Worm (Caenorhabditis elegans): ENCODE results near the gene T19A5.3.
A peak's percentile ranks its signal among the peaks of the same experiment; 100 is the strongest.

T19A5.3 gene

DNA sequence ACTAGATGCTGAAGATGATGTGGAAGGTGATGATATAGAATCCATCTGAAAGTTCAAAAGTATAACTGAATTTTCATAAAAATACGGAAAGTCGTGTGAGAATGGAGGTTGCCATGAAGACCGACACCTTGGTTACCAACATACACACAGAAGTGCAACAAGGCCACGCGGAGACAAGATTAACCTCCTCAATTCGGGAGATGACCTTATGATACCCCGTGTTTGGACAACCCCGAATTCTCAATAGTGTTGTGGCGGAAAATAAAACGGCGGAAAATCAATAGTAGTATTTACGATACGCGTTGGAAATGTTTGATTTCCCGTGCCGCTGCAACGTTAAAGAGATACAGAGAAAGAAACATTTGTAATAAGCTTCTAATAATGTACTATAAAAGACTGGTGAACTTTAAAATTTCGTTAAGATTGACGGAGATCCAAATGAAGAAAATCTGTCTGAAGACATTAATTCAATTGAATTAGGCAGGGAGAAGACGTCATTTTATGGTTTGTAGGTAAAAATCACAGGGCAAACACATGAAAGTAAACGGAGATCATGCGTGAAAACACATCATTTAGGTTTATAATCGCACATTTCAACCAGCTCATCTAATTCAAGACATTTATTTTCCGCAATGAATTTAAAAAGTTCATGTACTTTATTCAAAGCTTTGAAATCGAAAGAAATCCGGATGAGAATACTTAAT lies 20.3 kb upstream of the T19A5.3 start, which contains the start of gene nhr-44:
nhr-44 (minus strand) TSS at position 51 of the 704 bp plus-strand sequence.
- TF ChIP-seq snpc-4 (tag; optimal IDR thresholded peaks at IDR 0.05) (no peak), aly-2 (tag; optimal IDR thresholded peaks at IDR 0.05) (no peak), mxl-3 (GFP tag; optimal IDR thresholded peaks at IDR 0.05) (no peak), ceh-82 (tag; optimal IDR thresholded peaks at IDR 0.05) (no peak), pqm-1 (tag; optimal IDR thresholded peaks at IDR 0.05) (no peak), F37D6.2 (tag; optimal IDR thresholded peaks at IDR 0.05) (no peak), nhr-77 (tag; optimal IDR thresholded peaks at IDR 0.05) (no peak), hlh-30 (tag; optimal IDR thresholded peaks at IDR 0.05; ENCODE audit: insufficient read depth) (peak; percentile 46), aha-1 (tag) (peak; percentile 76), daf-16 (GFP tag; optimal IDR thresholded peaks at IDR 0.05) (no peak), daf-16 (tag; optimal IDR thresholded peaks at IDR 0.05) (peak; percentile 8)

DNA sequence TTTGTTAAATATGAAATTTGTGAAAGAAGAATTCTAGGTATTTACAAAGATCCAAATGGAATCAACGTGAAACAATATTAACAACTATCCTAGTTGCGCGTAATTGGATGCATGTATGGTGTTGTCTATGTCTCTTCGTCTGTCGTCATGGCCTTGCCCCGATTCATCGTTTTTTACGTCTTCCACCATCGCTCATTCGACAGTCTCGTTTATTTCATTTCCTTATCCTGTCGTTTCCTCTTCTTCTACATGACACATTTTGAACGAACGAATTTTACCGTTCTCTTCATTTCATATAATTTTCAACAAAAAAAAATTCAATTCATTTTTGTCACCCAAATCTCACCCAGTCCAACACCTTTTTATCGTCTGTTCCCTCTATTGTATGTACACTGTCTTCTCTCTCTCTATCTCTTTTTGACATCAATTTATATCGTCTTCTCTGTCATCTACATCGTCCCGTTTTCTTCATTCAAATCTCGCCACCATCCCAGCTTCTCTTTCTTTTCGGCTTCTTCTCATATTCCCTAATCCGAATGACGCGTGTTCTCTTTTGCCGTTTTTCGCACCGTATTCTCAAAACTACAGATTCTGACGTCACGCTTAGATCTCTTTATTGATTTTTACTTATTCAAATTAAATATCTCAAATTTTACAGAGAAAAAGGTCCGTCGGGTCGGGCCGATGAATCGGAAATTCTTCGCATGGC lies 12.7 kb upstream of the T19A5.3 start, which contains the start of gene ttc-17:
ttc-17 (plus strand) TSS at position 659 of the 709 bp plus-strand sequence.
- TF ChIP-seq ZK546.5 (tag; optimal IDR thresholded peaks at IDR 0.05) (no peak), nhr-6 (tag; optimal IDR thresholded peaks at IDR 0.05) (no peak), lim-7 (GFP tag; IDR thresholded peaks at IDR 0.05) (no peak), Y48G9A.11 (GFP tag; IDR thresholded peaks at IDR 0.05) (no peak), dmd-6 (GFP tag; IDR thresholded peaks at IDR 0.05) (no peak), F26F4.8 (GFP tag; conservative IDR thresholded peaks at IDR 0.05) (no peak), unc-62 (GFP tag; optimal IDR thresholded peaks at IDR 0.05 in 1 of 2) (peak in 1 of 2 experiments; percentile 16), unc-62 (tag; optimal IDR thresholded peaks at IDR 0.05) (no peak), hlh-30 (tag; optimal IDR thresholded peaks at IDR 0.05; ENCODE audit: insufficient read depth) (peak; percentile 26), nhr-25 (tag; optimal IDR thresholded peaks at IDR 0.05; ENCODE audit: borderline replicate concordance, insufficient read depth) (peak; percentile 69), R02D3.7 (tag; optimal IDR thresholded peaks at IDR 0.05) (no peak), cey-2 (tag; optimal IDR thresholded peaks at IDR 0.05; ENCODE audit: borderline replicate concordance, insufficient read depth) (no peak), snpc-1.2 (GFP tag; IDR thresholded peaks at IDR 0.05) (0 out of 2 replicates have a peak, but pooled peaks have one; percentile 29), lin-29 (GFP tag; IDR thresholded peaks at IDR 0.05) (no peak)

DNA sequence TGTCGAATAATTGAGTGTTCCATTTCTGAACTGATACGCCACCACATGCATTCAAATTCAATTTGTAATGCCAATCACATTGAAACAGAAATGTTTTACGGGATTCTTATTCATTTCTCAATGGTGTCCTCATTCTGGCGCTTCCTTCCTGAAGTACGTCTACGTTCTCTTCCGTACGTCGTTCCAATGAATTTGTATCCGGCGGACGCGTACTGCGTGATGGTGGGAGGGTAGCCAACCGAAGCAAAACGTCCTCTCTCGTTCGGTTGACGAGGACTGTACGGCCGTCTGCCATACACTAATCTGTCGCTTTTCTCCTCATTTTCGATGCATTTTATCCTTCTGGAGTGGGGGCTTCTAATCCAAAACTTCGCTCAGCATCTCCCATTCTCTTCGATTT lies 6.0 kb upstream of the T19A5.3 start:
- TF ChIP-seq unc-62 (GFP tag; optimal IDR thresholded peaks at IDR 0.05 in 1 of 2) (peak in 1 of 2 experiments; percentile 95), unc-62 (tag; optimal IDR thresholded peaks at IDR 0.05) (no peak), nhr-111 (GFP tag; optimal IDR thresholded peaks at IDR 0.05) (no peak), ztf-11 (tag; optimal IDR thresholded peaks at IDR 0.05) (no peak), madf-9 (GFP tag; conservative IDR thresholded peaks at IDR 0.05) (0 out of 2 replicates have a peak, but pooled peaks have one; percentile 20), php-3 (GFP tag; IDR thresholded peaks at IDR 0.05) (0 out of 2 replicates have a peak, but pooled peaks have one; percentile 17)

DNA sequence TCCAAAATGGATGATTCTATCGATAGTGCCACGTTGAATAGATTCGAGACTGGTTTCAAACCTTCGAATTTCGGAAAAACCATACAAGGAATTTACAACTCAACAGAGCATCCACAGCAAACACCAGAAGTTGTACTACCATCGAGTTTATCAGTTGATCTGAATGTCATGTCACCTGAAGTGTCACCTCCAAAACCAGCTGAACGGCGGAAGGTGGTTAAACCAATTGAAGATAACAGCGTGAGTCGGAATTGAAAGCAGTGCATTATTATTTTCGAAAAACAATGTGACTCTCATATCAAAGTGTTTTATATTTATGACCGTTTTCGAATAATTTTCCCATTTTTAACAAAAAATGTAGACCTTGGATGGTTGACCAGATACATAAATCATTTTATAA lies 5.1 kb upstream of the T19A5.3 start:
- TF ChIP-seq dmd-6 (GFP tag; IDR thresholded peaks at IDR 0.05) = peak; percentile 82
- TF ChIP-seq zip-11 (GFP tag; IDR thresholded peaks at IDR 0.05) = no peak
- no peak for TF ChIP-seq aha-1 (tag)
- no peak for TF ChIP-seq egl-27 (tag; optimal IDR thresholded peaks at IDR 0.05)
- TF ChIP-seq spr-3 (GFP tag; optimal IDR thresholded peaks at IDR 0.05) = no peak
- TF ChIP-seq daf-16 (GFP tag; optimal IDR thresholded peaks at IDR 0.05) = no peak
- TF ChIP-seq daf-16 (tag; optimal IDR thresholded peaks at IDR 0.05) = peak; percentile 68
- TF ChIP-seq unc-62 (GFP tag; optimal IDR thresholded peaks at IDR 0.05 in 1 of 2) = peak in 1 of 2 experiments; percentile 63
- TF ChIP-seq unc-62 (tag; optimal IDR thresholded peaks at IDR 0.05) = no peak
- no peak for TF ChIP-seq daf-12 (tag; optimal IDR thresholded peaks at IDR 0.05)
- peak; percentile 6 for TF ChIP-seq nhr-102 (tag; optimal IDR thresholded peaks at IDR 0.05)
- TF ChIP-seq lin-15B (tag; optimal IDR thresholded peaks at IDR 0.05) = no peak
- no peak for TF ChIP-seq ama-1 (optimal IDR thresholded peaks at IDR 0.05)
- no peak for TF ChIP-seq mxl-2 (GFP tag; conservative IDR thresholded peaks at IDR 0.05)
- no peak for TF ChIP-seq pha-4 (GFP tag; IDR thresholded peaks at IDR 0.05)
- TF ChIP-seq pha-4 (tag; optimal IDR thresholded peaks at IDR 0.05) = no peak
- TF ChIP-seq dpl-1 (GFP tag; optimal IDR thresholded peaks at IDR 0.05) = no peak
- no peak for TF ChIP-seq lin-39 (tag; optimal IDR thresholded peaks at IDR 0.05)
- TF ChIP-seq set-16 (GFP tag; IDR thresholded peaks at IDR 0.05) = no peak
- TF ChIP-seq hlh-11 (tag; optimal IDR thresholded peaks at IDR 0.05) = peak; percentile 80
- peak; percentile 34 for TF ChIP-seq mxl-3 (GFP tag; optimal IDR thresholded peaks at IDR 0.05)
- TF ChIP-seq madf-9 (GFP tag; conservative IDR thresholded peaks at IDR 0.05) = no peak
- TF ChIP-seq hlh-30 (tag; optimal IDR thresholded peaks at IDR 0.05; ENCODE audit: insufficient read depth) = peak; percentile 76
- no peak for TF ChIP-seq ces-1 (GFP tag; optimal IDR thresholded peaks at IDR 0.05)

Measured in whole organism, L4 larva.